Fruit fly (Drosophila melanogaster): ENCODE data around the gene Cp38.
A peak's percentile ranks its signal among the peaks of the same experiment; 100 is the strongest.

The Cp38 gene

dm6 chrX:8455019-8455555 lies 26.6 kb upstream of the Cp38 start, which contains the start of gene org-1 (continued):
- TF ChIP-seq E2f1 (GFP tag; IDR thresholded peaks at IDR 0.05) (peak; percentile 97), CG5180 (GFP tag; optimal IDR thresholded peaks at IDR 0.05) (peak; percentile 81), CG8944 (GFP tag; optimal IDR thresholded peaks at IDR 0.05) (peak; percentile 86), her (GFP tag; optimal IDR thresholded peaks at IDR 0.05) (peak; percentile 22), CG3995 (GFP tag; optimal IDR thresholded peaks at IDR 0.05) (peak; percentile 34), CG6689 (GFP tag; IDR thresholded peaks at IDR 0.05) (peak; percentile 98), Max (GFP tag; optimal IDR thresholded peaks at IDR 0.05) (peak; percentile 80), CG10431 (GFP tag; optimal IDR thresholded peaks at IDR 0.05) (peak; percentile 88), peb (GFP tag; IDR thresholded peaks at IDR 0.05) (peak; percentile 96), C15 (GFP tag; IDR thresholded peaks at IDR 0.05) (peak; percentile 95), CG17802 (tag; optimal IDR thresholded peaks at IDR 0.05) (peak; percentile 81), crp (GFP tag; optimal IDR thresholded peaks at IDR 0.05) (peak in 1 of 2 experiments; percentile 59), CG30431 (GFP tag; optimal IDR thresholded peaks at IDR 0.05) (peak; percentile 95), nau (GFP tag; optimal IDR thresholded peaks at IDR 0.05) (peak; percentile 86), CG11560 (tag; IDR thresholded peaks at IDR 0.05) (peak; percentile 90), phol (tag; optimal IDR thresholded peaks at IDR 0.05) (peak; percentile 96), sr (GFP tag; IDR thresholded peaks at IDR 0.05) (peak; percentile 74; the same call in 2 of the 3 replicates), Ravus (GFP tag; IDR thresholded peaks at IDR 0.05) (peak; percentile 93), ind (GFP tag; optimal IDR thresholded peaks at IDR 0.05) (peak; percentile 94), wek (GFP tag; optimal IDR thresholded peaks at IDR 0.05) (peak; percentile 74), pnt (GFP tag; optimal IDR thresholded peaks at IDR 0.05) (peak; percentile 92), exex (tag; optimal IDR thresholded peaks at IDR 0.05) (peak; percentile 58), CG4820 (GFP tag; optimal IDR thresholded peaks at IDR 0.05) (peak; percentile 96), CG32532 (GFP tag; IDR thresholded peaks at IDR 0.05) (peak; percentile 96), Dfd (GFP tag; optimal IDR thresholded peaks at IDR 0.05) (no peak), eyg (GFP tag; optimal IDR thresholded peaks at IDR 0.05) (peak; percentile 21), Gug (GFP tag; IDR thresholded peaks at IDR 0.05) (peak; percentile 98), Taf1 (GFP tag; IDR thresholded peaks at IDR 0.05) (peak; percentile 95), Sin3A (optimal IDR thresholded peaks at IDR 0.05) (no peak), CrebB (tag; optimal IDR thresholded peaks at IDR 0.05) (peak; percentile 90), lilli (GFP tag; optimal IDR thresholded peaks at IDR 0.05) (peak; percentile 88), CG2889 (GFP tag; IDR thresholded peaks at IDR 0.05) (peak; percentile 94), lbe (GFP tag; optimal IDR thresholded peaks at IDR 0.05) (peak; percentile 58), Mad (GFP tag; optimal IDR thresholded peaks at IDR 0.05) (peak; percentile 79), CG9876 (GFP tag; optimal IDR thresholded peaks at IDR 0.05) (peak; percentile 20), CG6683 (GFP tag; optimal IDR thresholded peaks at IDR 0.05) (peak; percentile 73), CG4404 (GFP tag; IDR thresholded peaks at IDR 0.05) (peak; percentile 98), Dek (tag; optimal IDR thresholded peaks at IDR 0.05) (peak; percentile 91), Doc3 (GFP tag; IDR thresholded peaks at IDR 0.05; ENCODE audit: partially characterized antibody) (no peak), CG8924 (tag; optimal IDR thresholded peaks at IDR 0.05) (peak; percentile 94), CG4424 (GFP tag; optimal IDR thresholded peaks at IDR 0.05) (peak; percentile 97), CG1603 (tag; optimal IDR thresholded peaks at IDR 0.05) (peak; percentile 97), crol (GFP tag; IDR thresholded peaks at IDR 0.05) (peak; percentile 91), Jarid2 (GFP tag; optimal IDR thresholded peaks at IDR 0.05) (peak; percentile 73), hth (optimal IDR thresholded peaks at IDR 0.05) (no peak), Side (GFP tag; optimal IDR thresholded peaks at IDR 0.05) (peak; percentile 67), vnd (GFP tag; IDR thresholded peaks at IDR 0.05; ENCODE audit: partially characterized antibody) (no peak), CG11398 (GFP tag; optimal IDR thresholded peaks at IDR 0.05) (peak; percentile 45), MTF-1 (GFP tag; optimal IDR thresholded peaks at IDR 0.05; ENCODE audit: borderline replicate concordance) (peak; percentile 91), B-H2 (GFP tag; optimal IDR thresholded peaks at IDR 0.05) (peak; percentile 84), gce (GFP tag; IDR thresholded peaks at IDR 0.05) (peak; percentile 97)
